Worm (Caenorhabditis elegans): ENCODE results near the gene C15C8.7.

Gene C15C8.7

ce11 chrV:12728062-12728665 lies 16.7 kb downstream of the C15C8.7 start, which contains the start of the genes rpl-28 and mrpl-49 (continued):
- no peak for TF ChIP-seq dmd-8 (GFP tag; IDR thresholded peaks at IDR 0.05)
- peak; percentile 29 for TF ChIP-seq lin-13 (GFP tag; optimal IDR thresholded peaks at IDR 0.05)
- TF ChIP-seq F37D6.2 (tag; optimal IDR thresholded peaks at IDR 0.05) = peak; percentile 22
- no peak for TF ChIP-seq mdt-29 (GFP tag; IDR thresholded peaks at IDR 0.05)
- no peak for TF ChIP-seq spr-3 (GFP tag; optimal IDR thresholded peaks at IDR 0.05)
- TF ChIP-seq lim-7 (GFP tag; IDR thresholded peaks at IDR 0.05) = no peak
- TF ChIP-seq ceh-44 (GFP tag; IDR thresholded peaks at IDR 0.05) = no peak
- TF ChIP-seq nhr-25 (tag; optimal IDR thresholded peaks at IDR 0.05; ENCODE audit: borderline replicate concordance, insufficient read depth) = peak; percentile 35
- TF ChIP-seq ceh-28 (tag; optimal IDR thresholded peaks at IDR 0.05) = no peak
- TF ChIP-seq mep-1 (tag; optimal IDR thresholded peaks at IDR 0.05) = peak; percentile 86
- TF ChIP-seq Y105C5A.15 (GFP tag; IDR thresholded peaks at IDR 0.05) = no peak
- TF ChIP-seq nhr-6 (tag; optimal IDR thresholded peaks at IDR 0.05) = peak; percentile 98
- TF ChIP-seq lir-3 (tag; optimal IDR thresholded peaks at IDR 0.05) = no peak
- TF ChIP-seq rbr-2 (tag; optimal IDR thresholded peaks at IDR 0.05) = peak; percentile 73
- TF ChIP-seq tag-97 (GFP tag; IDR thresholded peaks at IDR 0.05) = no peak
- peak; percentile 90 for TF ChIP-seq dve-1 (tag; optimal IDR thresholded peaks at IDR 0.05; ENCODE audit: insufficient read depth)
- peak; percentile 88 for TF ChIP-seq nhr-11 (tag; optimal IDR thresholded peaks at IDR 0.05)
- peak; percentile 42 for TF ChIP-seq pqm-1 (tag; optimal IDR thresholded peaks at IDR 0.05)
- peak; percentile 46 for TF ChIP-seq aha-1 (tag)
- TF ChIP-seq T26A8.4 (GFP tag; IDR thresholded peaks at IDR 0.05) = 0 out of 2 replicates have a peak, but pooled peaks have one; percentile 43
- TF ChIP-seq lsy-2 (tag; optimal IDR thresholded peaks at IDR 0.05) = peak; percentile 38 to 94
- no peak for TF ChIP-seq dmd-9 (GFP tag; IDR thresholded peaks at IDR 0.05)
- TF ChIP-seq lin-38 (GFP tag; IDR thresholded peaks at IDR 0.05) = peak; percentile 97
- TF ChIP-seq ztf-7 (tag; optimal IDR thresholded peaks at IDR 0.05) = no peak
- TF ChIP-seq aly-2 (tag; optimal IDR thresholded peaks at IDR 0.05) = no peak

ce11 chrV:12727104-12727637 lies 17.7 kb downstream of the C15C8.7 start, which contains the start of gene R11D1.13:
Gene R11D1.13 (plus strand): TSS chrV:12727154.
- no peak for TF ChIP-seq set-16 (GFP tag; IDR thresholded peaks at IDR 0.05)
- TF ChIP-seq Y48G9A.11 (GFP tag; IDR thresholded peaks at IDR 0.05) = peak; percentile 31; the same call in 1 of the 2 replicates
- no peak for TF ChIP-seq nhr-237 (tag; optimal IDR thresholded peaks at IDR 0.05)
- TF ChIP-seq lin-38 (GFP tag; IDR thresholded peaks at IDR 0.05) = peak; percentile 36; the same call in 1 of the 2 replicates
- no peak for TF ChIP-seq ztf-11 (tag; optimal IDR thresholded peaks at IDR 0.05)
- TF ChIP-seq daf-19 (GFP tag; conservative IDR thresholded peaks at IDR 0.05) = 0 out of 2 replicates have a peak, but pooled peaks have one; percentile 46

- no peak for TF ChIP-seq fkh-10 (GFP tag; optimal IDR thresholded peaks at IDR 0.05)
- TF ChIP-seq zfp-2 (tag; optimal IDR thresholded peaks at IDR 0.05) = no peak
- no peak for TF ChIP-seq rbr-2 (tag; optimal IDR thresholded peaks at IDR 0.05)
- TF ChIP-seq sdz-12 (GFP tag; optimal IDR thresholded peaks at IDR 0.05) = no peak
- no peak for TF ChIP-seq nhr-42 (GFP tag; IDR thresholded peaks at IDR 0.05)
- no peak for TF ChIP-seq dmd-9 (GFP tag; IDR thresholded peaks at IDR 0.05)
- TF ChIP-seq daf-8 (GFP tag; IDR thresholded peaks at IDR 0.05) = no peak
- no peak for TF ChIP-seq nhr-10 (tag; optimal IDR thresholded peaks at IDR 0.05)
- no peak for TF ChIP-seq attf-4 (tag; optimal IDR thresholded peaks at IDR 0.05)
- no peak for TF ChIP-seq zag-1 (tag; optimal IDR thresholded peaks at IDR 0.05)
- TF ChIP-seq F49E8.2 (tag; optimal IDR thresholded peaks at IDR 0.05; ENCODE audit: borderline replicate concordance) = no peak
- TF ChIP-seq dmd-6 (GFP tag; IDR thresholded peaks at IDR 0.05) = no peak
- TF ChIP-seq D1046.2 (GFP tag; IDR thresholded peaks at IDR 0.05) = no peak
- no peak for TF ChIP-seq unc-39 (tag; optimal IDR thresholded peaks at IDR 0.05)
- no peak for TF ChIP-seq vab-7 (GFP tag; IDR thresholded peaks at IDR 0.05)
- no peak for TF ChIP-seq lim-7 (GFP tag; IDR thresholded peaks at IDR 0.05)
- TF ChIP-seq ceh-32 (tag; optimal IDR thresholded peaks at IDR 0.05; ENCODE audit: poor library complexity) = no peak
- TF ChIP-seq mdt-29 (GFP tag; IDR thresholded peaks at IDR 0.05) = no peak
Observed at ce11 chrV:12725893-12726292, 19.0 kb downstream of the C15C8.7 start, which contains the start of gene R11D1.12. Gene R11D1.12 (minus strand): TSS chrV:12725993.

Data from whole organism, L4 larva.